Worm (Caenorhabditis elegans): Measurements from ENCODE around the gene fut-8.

Gene fut-8

ce11 chrV:5963092-5963491 lies 27.2 kb downstream of the fut-8 start:
- TF ChIP-seq ces-1 (GFP tag; optimal IDR thresholded peaks at IDR 0.05) (peak; percentile 71), blmp-1 (tag; optimal IDR thresholded peaks at IDR 0.05) (no peak)

ce11 chrV:5961516-5961915 lies 28.8 kb downstream of the fut-8 start, which contains the start of gene mcp-1:
Gene mcp-1 (plus strand): TSS chrV:5961807.
- TF ChIP-seq ztf-11 (tag; optimal IDR thresholded peaks at IDR 0.05) (no peak), sptf-1 (tag; optimal IDR thresholded peaks at IDR 0.05) (no peak), elt-3 (tag; optimal IDR thresholded peaks at IDR 0.05) (no peak), M03D4.4 (tag; optimal IDR thresholded peaks at IDR 0.05) (no peak), mep-1 (tag; optimal IDR thresholded peaks at IDR 0.05) (no peak), ces-1 (GFP tag; optimal IDR thresholded peaks at IDR 0.05) (no peak), nhr-237 (tag; optimal IDR thresholded peaks at IDR 0.05) (no peak), unc-62 (GFP tag; optimal IDR thresholded peaks at IDR 0.05) (no peak), mls-2 (tag; optimal IDR thresholded peaks at IDR 0.05) (no peak), elt-1 (tag; optimal IDR thresholded peaks at IDR 0.05; ENCODE audit: borderline replicate concordance, insufficient read depth) (no peak), cnd-1 (tag; optimal IDR thresholded peaks at IDR 0.05) (no peak), nhr-12 (tag; optimal IDR thresholded peaks at IDR 0.05) (no peak)

ce11 chrV:5955627-5956026 lies 34.7 kb downstream of the fut-8 start:
- TF ChIP-seq ces-1 (GFP tag; optimal IDR thresholded peaks at IDR 0.05) (peak; percentile 69), nhr-237 (tag; optimal IDR thresholded peaks at IDR 0.05) (no peak)

ce11 chrV:5954747-5955146 lies 35.5 kb downstream of the fut-8 start, which contains the start of gene M03F8.6:
Gene M03F8.6 (minus strand): TSS chrV:5954847.
- TF ChIP-seq elt-1 (tag; optimal IDR thresholded peaks at IDR 0.05; ENCODE audit: borderline replicate concordance, insufficient read depth) (no peak), nhr-12 (tag; optimal IDR thresholded peaks at IDR 0.05) (no peak), cnd-1 (tag; optimal IDR thresholded peaks at IDR 0.05) (no peak), zip-8 (tag; optimal IDR thresholded peaks at IDR 0.05) (no peak), nhr-237 (tag; optimal IDR thresholded peaks at IDR 0.05) (no peak), sem-2 (GFP tag; optimal IDR thresholded peaks at IDR 0.05) (no peak)

ce11 chrV:5953086-5953485 lies 37.2 kb downstream of the fut-8 start:
- TF ChIP-seq mep-1 (tag; optimal IDR thresholded peaks at IDR 0.05) = no peak
- TF ChIP-seq bed-3 (GFP tag; optimal IDR thresholded peaks at IDR 0.05) = no peak
- no peak for TF ChIP-seq cnd-1 (tag; optimal IDR thresholded peaks at IDR 0.05)
- no peak for TF ChIP-seq ztf-11 (tag; optimal IDR thresholded peaks at IDR 0.05)

- TF ChIP-seq M03D4.4 (tag; optimal IDR thresholded peaks at IDR 0.05) (no peak), unc-120 (tag; optimal IDR thresholded peaks at IDR 0.05; ENCODE audit: poor library complexity, severe bottlenecking) (no peak), nhr-28 (tag; optimal IDR thresholded peaks at IDR 0.05) (no peak), snpc-4 (tag; optimal IDR thresholded peaks at IDR 0.05) (no peak), tbx-8 (GFP tag; optimal IDR thresholded peaks at IDR 0.05) (no peak), bed-3 (GFP tag; optimal IDR thresholded peaks at IDR 0.05) (no peak), lin-32 (GFP tag; optimal IDR thresholded peaks at IDR 0.05) (no peak), mep-1 (tag; optimal IDR thresholded peaks at IDR 0.05) (no peak), hlh-1 (tag; optimal IDR thresholded peaks at IDR 0.05) (no peak), sptf-1 (tag; optimal IDR thresholded peaks at IDR 0.05) (no peak)
These were observed 39.1 kb downstream of the fut-8 start, which contains the start of gene M03F8.1 for ce11 chrV:5951133-5951532. Gene M03F8.1 (plus strand): TSS chrV:5951433.

ce11 chrV:5949674-5950149 lies 40.6 kb downstream of the fut-8 start:
- TF ChIP-seq bed-3 (GFP tag; optimal IDR thresholded peaks at IDR 0.05) (no peak), ceh-83 (GFP tag; optimal IDR thresholded peaks at IDR 0.05) (no peak), nhr-12 (tag; optimal IDR thresholded peaks at IDR 0.05) (no peak), sptf-1 (tag; optimal IDR thresholded peaks at IDR 0.05) (no peak), zip-8 (tag; optimal IDR thresholded peaks at IDR 0.05) (peak; percentile 99), nhr-28 (tag; optimal IDR thresholded peaks at IDR 0.05) (no peak), lsy-2 (tag; optimal IDR thresholded peaks at IDR 0.05) (no peak), nhr-2 (tag; optimal IDR thresholded peaks at IDR 0.05) (no peak), elt-1 (tag; optimal IDR thresholded peaks at IDR 0.05; ENCODE audit: borderline replicate concordance, insufficient read depth) (peak; percentile 43), flh-1 (GFP tag; optimal IDR thresholded peaks at IDR 0.05) (no peak), snpc-4 (tag; optimal IDR thresholded peaks at IDR 0.05) (no peak), sem-2 (GFP tag; optimal IDR thresholded peaks at IDR 0.05) (no peak), blmp-1 (tag; optimal IDR thresholded peaks at IDR 0.05) (no peak), pha-4 (tag; optimal IDR thresholded peaks at IDR 0.05) (no peak)

All from whole organism, mixed stage, embryonic.